Worm (Caenorhabditis elegans) whole organism, late embryonic: Measurements from ENCODE around the gene C26B9.5.

ENCODE experiments used
- C08G9.2 ChIP-seq: sonication (generic microtip); optimal IDR thresholded peaks from 2 replicates; lab custom pipeline; 2016; ENCODE audit warnings: mild to moderate bottlenecking, missing genetic modification characterization, moderate library complexity, missing compliant biosample characterization
- C38D4.7 ChIP-seq: fragments of 200-800 bp; sonication (Bioruptor generic); optimal IDR thresholded peaks from 2 replicates; lab custom pipeline; 2018; ENCODE audit warnings: mild to moderate bottlenecking, missing genetic modification characterization, moderate library complexity, missing compliant biosample characterization
- F13H6.1 ChIP-seq: sonication (generic microtip); optimal IDR thresholded peaks from 2 replicates; lab custom pipeline; 2016; ENCODE audit warnings: missing genetic modification characterization, missing compliant biosample characterization
- K02D7.2 ChIP-seq: sonication (generic microtip); optimal IDR thresholded peaks from 2 replicates; lab custom pipeline; 2017; ENCODE audit warnings: mild to moderate bottlenecking, missing genetic modification characterization, missing compliant biosample characterization
- K09A11.1 ChIP-seq: sonication (generic microtip); optimal IDR thresholded peaks from 2 replicates; lab custom pipeline; 2017; ENCODE audit warnings: antibody characterized with exemption, mild to moderate bottlenecking, missing genetic modification characterization, missing compliant biosample characterization; ENCODE audit not compliant: insufficient read depth
- T23F11.4 ChIP-seq: fragments of 200-800 bp; sonication (Bioruptor generic); optimal IDR thresholded peaks from 2 replicates; lab custom pipeline; 2018; ENCODE audit warnings: mild to moderate bottlenecking, missing genetic modification characterization, missing compliant biosample characterization
- ahr-1 ChIP-seq: sonication (generic microtip); optimal IDR thresholded peaks from 2 replicates; lab custom pipeline; 2016; ENCODE audit warnings: missing genetic modification characterization, missing compliant biosample characterization
- ama-1 ChIP-seq: fragments of 150-350 bp; optimal IDR thresholded peaks from 2 replicates; lab custom pipeline; 2014
- ceh-14 ChIP-seq: sonication (generic microtip); optimal IDR thresholded peaks from 2 replicates; lab custom pipeline; 2016; ENCODE audit warnings: missing genotype, missing genetic modification characterization, missing compliant biosample characterization
- ceh-18 ChIP-seq: sonication (generic microtip); optimal IDR thresholded peaks from 2 replicates; lab custom pipeline; 2016; ENCODE audit warnings: missing genetic modification characterization, missing compliant biosample characterization
- ceh-19 ChIP-seq: fragments of 200-800 bp; sonication (Bioruptor generic); optimal IDR thresholded peaks from 2 replicates; lab custom pipeline; 2018; ENCODE audit warnings: mild to moderate bottlenecking, missing genetic modification characterization, missing compliant biosample characterization
- ceh-31 ChIP-seq: sonication (generic microtip); optimal IDR thresholded peaks from 2 replicates; lab custom pipeline; 2016; ENCODE audit warnings: missing genetic modification characterization, missing compliant biosample characterization
- ceh-45 ChIP-seq: fragments of 200-800 bp; sonication (Bioruptor generic); IDR thresholded peaks from 2 replicates; pipeline ENCODE4 v1.3.6; 2022; ENCODE audit warnings: missing genetic modification reagents, missing genetic modification characterization, missing compliant biosample characterization
- ceh-9 ChIP-seq: sonication (generic microtip); optimal IDR thresholded peaks from 2 replicates; lab custom pipeline; 2016; ENCODE audit warnings: mild to moderate bottlenecking, missing genetic modification characterization, inconsistent platforms, missing compliant biosample characterization
- dve-1 ChIP-seq: sonication (generic microtip); optimal IDR thresholded peaks from 2 replicates; lab custom pipeline; 2017; ENCODE audit warnings: antibody characterized with exemption, mild to moderate bottlenecking, missing genetic modification characterization, missing compliant biosample characterization
- elt-2 ChIP-seq: sonication (generic microtip); optimal IDR thresholded peaks from 2 replicates; lab custom pipeline; 2016; ENCODE audit warnings: missing genetic modification reagents, missing genetic modification characterization, missing compliant biosample characterization
- elt-4 ChIP-seq: sonication (generic microtip); optimal IDR thresholded peaks from 2 replicates; lab custom pipeline; 2016; ENCODE audit warnings: missing genetic modification characterization, missing compliant biosample characterization
- eyg-1 ChIP-seq: sonication (generic microtip); optimal IDR thresholded peaks from 2 replicates; lab custom pipeline; 2016; ENCODE audit warnings: missing genotype, missing genetic modification characterization, missing compliant biosample characterization
- fkh-6 ChIP-seq: sonication (generic microtip); optimal IDR thresholded peaks from 2 replicates; lab custom pipeline; 2016; ENCODE audit warnings: missing genetic modification characterization, missing compliant biosample characterization
- hlh-15 ChIP-seq: sonication (generic microtip); optimal IDR thresholded peaks from 2 replicates; lab custom pipeline; 2016; ENCODE audit warnings: missing genetic modification characterization, missing compliant biosample characterization
- hlh-6 ChIP-seq: sonication (generic microtip); optimal IDR thresholded peaks from 2 replicates; lab custom pipeline; 2016; ENCODE audit warnings: missing genotype, missing genetic modification characterization, missing compliant biosample characterization
- hlh-8 ChIP-seq: sonication (generic microtip); optimal IDR thresholded peaks from 2 replicates; lab custom pipeline; 2016; ENCODE audit warnings: missing genotype, missing genetic modification characterization, missing compliant biosample characterization
- lin-11 ChIP-seq: fragments of 200-800 bp; sonication (Bioruptor generic); optimal IDR thresholded peaks from 2 replicates; lab custom pipeline; 2018; ENCODE audit warnings: mild to moderate bottlenecking, missing genetic modification characterization, missing compliant biosample characterization
- mec-3 ChIP-seq: sonication (generic microtip); optimal IDR thresholded peaks from 2 replicates; lab custom pipeline; 2016; ENCODE audit warnings: borderline replicate concordance, missing genetic modification characterization, missing compliant biosample characterization
- nfya-1 ChIP-seq: sonication (generic microtip); optimal IDR thresholded peaks from 2 replicates; lab custom pipeline; 2017; ENCODE audit warnings: missing genetic modification characterization, mild to moderate bottlenecking, missing compliant biosample characterization, antibody characterized with exemption, moderate library complexity
- nhr-11 ChIP-seq: fragments of 150-350 bp; optimal IDR thresholded peaks from 2 replicates; lab custom pipeline; 2014; ENCODE audit warnings: missing biosample characterization, missing genetic modification characterization
- pat-9 ChIP-seq: fragments of 200-800 bp; sonication (Bioruptor generic); optimal IDR thresholded peaks from 2 replicates; lab custom pipeline; 2018; ENCODE audit warnings: mild to moderate bottlenecking, missing genetic modification characterization, moderate library complexity, missing compliant biosample characterization
- ref-2 ChIP-seq: sonication (generic microtip); optimal IDR thresholded peaks from 2 replicates; lab custom pipeline; 2016; ENCODE audit warnings: missing genetic modification characterization, missing compliant biosample characterization
- sdc-2 ChIP-seq: sonication (generic microtip); optimal IDR thresholded peaks from 2 replicates; lab custom pipeline; 2016; ENCODE audit warnings: missing genotype, missing genetic modification characterization, missing compliant biosample characterization
- sox-2 ChIP-seq: fragments of 200-800 bp; sonication (Bioruptor generic); IDR thresholded peaks from 2 replicates; pipeline ENCODE4 v1.3.6; 2022; ENCODE audit warnings: missing genetic modification reagents, missing genetic modification characterization, missing compliant biosample characterization
- sox-4 ChIP-seq: sonication (generic microtip); optimal IDR thresholded peaks from 2 replicates; lab custom pipeline; 2017; ENCODE audit warnings: mild to moderate bottlenecking, missing genetic modification characterization, inconsistent platforms, missing compliant biosample characterization
- tbx-7 ChIP-seq: sonication (generic microtip); optimal IDR thresholded peaks from 2 replicates; lab custom pipeline; 2016; ENCODE audit warnings: missing genotype, missing genetic modification characterization, missing compliant biosample characterization
- ttx-3 ChIP-seq: sonication (generic microtip); optimal IDR thresholded peaks from 2 replicates; lab custom pipeline; 2016; ENCODE audit warnings: missing genetic modification reagents, missing genetic modification characterization, missing compliant biosample characterization
- unc-3 ChIP-seq, 2 experiments: fragments of 200-800 bp in 1 of 2; sonication (Bioruptor generic) in 1 of 2; sonication (generic microtip) in 1 of 2; conservative IDR thresholded peaks in 1 of 2; optimal IDR thresholded peaks in 1 of 2; 2 replicates each; pipeline versions ENCODE4 v1.3.6 to Lab custom; 2016 to 2022; ENCODE audit warnings: missing compliant biosample characterization in 2 of 2, missing genetic modification characterization in 2 of 2, missing genetic modification reagents in 1 of 2
- unc-55 ChIP-seq: sonication (generic microtip); optimal IDR thresholded peaks from 2 replicates; lab custom pipeline; 2017; ENCODE audit warnings: missing biosample characterization, missing genetic modification reagents, missing genetic modification characterization
- unc-86 ChIP-seq: sonication (generic microtip); optimal IDR thresholded peaks from 2 replicates; lab custom pipeline; 2016; ENCODE audit warnings: missing genetic modification characterization, missing compliant biosample characterization
- zip-5 ChIP-seq: sonication (generic microtip); optimal IDR thresholded peaks from 2 replicates; lab custom pipeline; 2016; ENCODE audit warnings: missing genetic modification characterization, missing compliant biosample characterization
- ztf-16 ChIP-seq: sonication (generic microtip); optimal IDR thresholded peaks from 2 replicates; lab custom pipeline; 2017; ENCODE audit warnings: missing genetic modification characterization, missing compliant biosample characterization

Gene C26B9.5

ce11 chrX:5329236-5329635 lies at the start of gene C26B9.5:
Gene C26B9.5 (plus strand): TSS chrX:5329479.
- no peak for TF ChIP-seq ref-2 (tag; lab: Kevin White, UChicago)
- TF ChIP-seq, all 69 proteins: peak for 0

- no peak for TF ChIP-seq sdc-2 (tag; lab: Kevin White, UChicago)
- TF ChIP-seq ceh-31 (tag; lab: Kevin White, UChicago) = no peak
- TF ChIP-seq elt-2 (tag; lab: Kevin White, UChicago) = no peak
- no peak for TF ChIP-seq ceh-45 (GFP tag; lab: Robert Waterston, UW)
- no peak for TF ChIP-seq F13H6.1
- no peak for TF ChIP-seq dve-1
- TF ChIP-seq ref-2 (tag; lab: Kevin White, UChicago) = no peak
- no peak for TF ChIP-seq ceh-19 (GFP tag; lab: Kevin White, UChicago)
- TF ChIP-seq eyg-1 = no peak
- TF ChIP-seq mec-3 (tag; lab: Kevin White, UChicago) = no peak
- no peak for TF ChIP-seq fkh-6
- TF ChIP-seq nfya-1 (tag; lab: Kevin White, UChicago) = no peak
Measured at ce11 chrX:5279674-5280073, 49.6 kb upstream of the C26B9.5 start, which contains the start of gene rga-8. Gene rga-8 (minus strand): TSS chrX:5279774.

- TF ChIP-seq C38D4.7 (no peak), nhr-11 (tag; lab: Kevin White, UChicago) (no peak), elt-4 (tag; lab: Kevin White, UChicago) (no peak), sox-2 (GFP tag; lab: Robert Waterston, UW) (no peak), unc-3 (GFP tag; conservative IDR thresholded peaks at IDR 0.05; lab: Robert Waterston, UW) (no peak), unc-3 (tag; optimal IDR thresholded peaks at IDR 0.05; lab: Kevin White, UChicago) (no peak), pat-9 (no peak), ahr-1 (tag; lab: Kevin White, UChicago) (no peak)
Measured at ce11 chrX:5283531-5283930, 45.7 kb upstream of the C26B9.5 start, which contains the start of gene vps-41. Gene vps-41 (plus strand): TSS chrX:5283831.

- no peak for TF ChIP-seq K09A11.1
- no peak for TF ChIP-seq hlh-8
- no peak for TF ChIP-seq K02D7.2 (tag; lab: Kevin White, UChicago)
- no peak for TF ChIP-seq elt-2 (tag; lab: Kevin White, UChicago)
- TF ChIP-seq tbx-7 = no peak
- no peak for TF ChIP-seq unc-86 (tag; lab: Kevin White, UChicago)
Measured at ce11 chrX:5289106-5289505, 40.2 kb upstream of the C26B9.5 start.

ce11 chrX:5293862-5294261 lies 35.4 kb upstream of the C26B9.5 start:
- no peak for TF ChIP-seq C08G9.2 (tag; lab: Kevin White, UChicago)
- no peak for TF ChIP-seq unc-3 (GFP tag; conservative IDR thresholded peaks at IDR 0.05; lab: Robert Waterston, UW)
- no peak for TF ChIP-seq unc-3 (tag; optimal IDR thresholded peaks at IDR 0.05; lab: Kevin White, UChicago)
- no peak for TF ChIP-seq ztf-16 (tag; lab: Kevin White, UChicago)
- TF ChIP-seq ceh-45 (GFP tag; lab: Robert Waterston, UW) = no peak
- TF ChIP-seq hlh-15 = no peak

- no peak for TF ChIP-seq hlh-6 (tag; lab: Kevin White, UChicago)
- no peak for TF ChIP-seq elt-2 (tag; lab: Kevin White, UChicago)
- no peak for TF ChIP-seq sox-4 (tag; lab: Kevin White, UChicago)
- TF ChIP-seq lin-11 (tag; lab: Kevin White, UChicago) = no peak
- no peak for TF ChIP-seq sdc-2 (tag; lab: Kevin White, UChicago)
- no peak for TF ChIP-seq ttx-3
- no peak for TF ChIP-seq ceh-18 (tag; lab: Kevin White, UChicago)
- no peak for TF ChIP-seq T23F11.4 (GFP tag; lab: Kevin White, UChicago)
- no peak for TF ChIP-seq ceh-9 (tag; lab: Kevin White, UChicago)
- TF ChIP-seq C38D4.7 = no peak
- TF ChIP-seq pat-9 = no peak
- TF ChIP-seq sox-2 (GFP tag; lab: Robert Waterston, UW) = no peak
- TF ChIP-seq K02D7.2 (tag; lab: Kevin White, UChicago) = no peak
- TF ChIP-seq ztf-16 (tag; lab: Kevin White, UChicago) = no peak
- no peak for TF ChIP-seq zip-5 (tag; lab: Kevin White, UChicago)
- no peak for TF ChIP-seq K09A11.1
- TF ChIP-seq F13H6.1 = no peak
- no peak for TF ChIP-seq ama-1
- TF ChIP-seq ceh-14 (tag; lab: Kevin White, UChicago) = no peak
- TF ChIP-seq unc-55 (GFP tag; lab: Kevin White, UChicago) = no peak
Measured at ce11 chrX:5297942-5298611, 31.2 kb upstream of the C26B9.5 start, which contains the start of gene ift-81. Gene ift-81 (plus strand): TSS chrX:5298561.
